Fruit fly (Drosophila melanogaster) S2 (cell line): ENCODE data around the gene kel.

ENCODE experiments used
- CG8478 ChIP-seq: fragments of >200 bp; optimal IDR thresholded peaks from 2 replicates; lab custom pipeline; 2018
- CTCF ChIP-seq, 2 experiments: fragments of >200 bp; optimal IDR thresholded peaks; 2 replicates each; lab custom pipeline; 2018

Gene kel

DNA sequence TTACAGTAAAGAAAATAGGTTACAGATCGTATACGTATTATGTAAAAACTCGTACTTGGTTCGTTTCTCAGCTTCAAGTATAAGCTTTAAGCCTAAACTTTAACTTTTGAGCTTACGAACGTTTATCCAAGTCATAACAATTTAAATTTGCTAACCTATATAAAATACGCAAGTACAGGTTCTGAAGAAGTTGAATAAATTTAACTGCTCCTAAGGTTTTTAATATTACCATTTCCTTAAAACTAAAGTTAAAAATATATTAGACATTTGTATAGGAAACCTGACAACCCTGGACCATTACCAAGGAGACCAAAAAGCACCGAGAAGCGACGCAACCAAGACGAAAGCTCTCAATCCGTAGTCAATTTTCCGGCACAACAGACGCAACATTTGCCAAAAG lies 18.2 kb downstream of the kel start, which contains the start of gene CG5758:
CG5758 (plus strand) TSS at position 353 of the 400 bp plus-strand sequence.
- TF ChIP-seq CG8478 (lab: Kevin White, UChicago) = no peak
- TF ChIP-seq CTCF (optimal IDR thresholded peaks at IDR 0.05; lab: Kevin White, UChicago) = no peak

DNA sequence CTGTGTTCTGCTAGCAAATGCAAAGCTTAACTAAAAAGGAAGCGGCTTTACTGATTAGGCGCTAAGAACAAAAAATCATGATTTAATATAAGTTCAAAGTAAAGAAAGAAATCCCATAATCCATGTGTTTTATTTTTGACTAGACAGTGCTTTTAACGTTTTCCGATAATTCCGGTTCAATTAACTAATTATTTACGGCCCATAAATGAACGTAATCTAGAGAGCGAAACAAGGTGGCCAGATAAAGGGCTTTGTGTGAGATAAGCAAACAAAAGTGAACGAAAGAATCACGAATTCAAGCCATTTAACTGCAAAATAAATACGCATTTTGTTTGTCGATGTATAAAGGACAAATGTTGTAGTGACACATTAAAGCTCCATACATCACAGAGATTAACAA lies 22.8 kb downstream of the kel start:
- no peak for TF ChIP-seq CG8478 (lab: Kevin White, UChicago)
- no peak for TF ChIP-seq CTCF (optimal IDR thresholded peaks at IDR 0.05; lab: Kevin White, UChicago)

DNA sequence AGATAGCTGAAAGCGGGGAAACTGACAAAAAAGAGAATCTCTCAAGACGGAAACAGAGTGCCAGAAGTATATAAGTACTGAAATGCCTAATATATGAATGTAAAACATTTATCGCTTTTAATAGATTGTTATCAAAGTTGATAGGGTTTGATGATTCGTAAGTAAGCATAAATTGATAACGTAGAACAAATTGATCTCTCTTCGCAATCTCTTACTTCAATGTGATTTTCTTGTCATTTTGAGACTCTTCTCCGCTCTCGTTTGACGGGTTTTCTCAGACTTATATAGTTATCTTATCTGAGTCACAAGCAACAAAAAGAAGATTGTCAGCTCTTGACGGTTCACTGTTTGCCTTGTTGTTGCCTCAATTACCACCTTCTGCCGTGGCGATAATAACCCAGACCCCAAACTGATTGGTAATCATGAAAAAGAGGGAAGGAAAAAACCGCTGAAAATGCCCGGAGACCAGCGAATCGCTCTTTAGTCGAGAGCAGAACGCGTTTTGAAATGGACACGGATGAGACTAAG lies 23.6 kb downstream of the kel start, which contains the start of gene CG15152:
CG15152 (plus strand) TSS at position 372 of the 528 bp plus-strand sequence.
- TF ChIP-seq CTCF (optimal IDR thresholded peaks at IDR 0.05; lab: Kevin White, UChicago) = no peak
- TF ChIP-seq CG8478 (lab: Kevin White, UChicago) = no peak

DNA sequence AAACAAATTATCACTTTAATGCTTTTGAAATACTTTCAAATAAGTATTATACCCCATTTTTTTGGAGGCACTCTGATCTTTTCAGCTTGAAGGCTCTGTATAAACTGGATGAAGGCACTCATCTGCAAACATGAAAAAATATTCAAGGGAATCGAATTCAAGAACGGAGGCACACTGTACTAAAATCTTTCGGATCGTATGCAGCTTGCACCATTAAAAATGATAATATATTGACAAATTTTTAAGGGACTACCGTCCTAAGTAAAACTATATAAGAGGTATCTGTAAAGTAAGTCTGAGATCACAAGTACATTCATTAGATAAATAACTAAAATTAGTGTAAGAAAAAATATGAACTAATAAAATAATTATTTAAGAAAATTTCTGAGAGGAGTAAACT lies 24.8 kb downstream of the kel start, which contains the start of gene CG44476:
CG44476 (minus strand) TSS at position 101 of the 400 bp plus-strand sequence.
- no peak for TF ChIP-seq CTCF (optimal IDR thresholded peaks at IDR 0.05; lab: Kevin White, UChicago)
- TF ChIP-seq CG8478 (lab: Kevin White, UChicago) = no peak

DNA sequence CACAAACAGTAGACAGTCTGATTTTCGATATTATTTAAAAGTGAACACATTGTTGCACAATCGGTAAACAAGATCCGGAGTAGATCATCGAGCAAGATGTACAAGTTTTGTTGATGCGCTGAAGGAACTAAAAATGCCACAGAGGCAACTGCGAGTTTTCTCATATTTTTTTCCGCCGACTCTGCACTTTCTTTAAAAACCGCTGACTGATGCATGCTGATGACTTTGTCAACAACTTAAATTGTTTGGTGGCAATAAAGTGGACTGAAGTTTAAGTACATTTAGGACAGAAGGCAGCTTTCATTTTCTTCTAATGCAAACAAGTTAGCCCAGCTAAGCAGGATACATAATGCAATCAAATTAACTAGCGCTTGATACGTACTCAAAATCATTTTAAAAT lies 25.4 kb downstream of the kel start:
- TF ChIP-seq CTCF (optimal IDR thresholded peaks at IDR 0.05; lab: Kevin White, UChicago) = no peak
- TF ChIP-seq CG8478 (lab: Kevin White, UChicago) = no peak

DNA sequence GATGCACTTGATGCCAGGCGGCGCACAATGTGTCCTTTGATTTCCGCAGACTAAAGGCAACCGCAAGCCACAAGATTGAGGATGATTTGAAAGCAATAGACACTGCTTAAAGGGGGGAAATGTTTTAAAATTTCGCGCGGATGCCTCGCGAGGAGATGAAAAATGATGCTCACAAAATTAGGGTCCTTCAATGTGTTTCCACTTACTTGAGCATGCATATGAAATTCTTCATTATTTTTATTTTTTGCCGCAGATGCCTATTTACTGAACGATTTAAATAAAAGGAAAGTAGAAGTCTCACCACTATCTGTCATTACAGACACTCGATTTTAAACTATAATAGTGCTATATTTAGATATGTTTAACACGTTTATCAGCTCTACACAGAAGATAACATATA lies 41.6 kb downstream of the kel start, which contains the start of gene Slc25A46b:
Slc25A46b (plus strand) TSS at position 301 of the 400 bp plus-strand sequence.
- TF ChIP-seq CTCF (optimal IDR thresholded peaks at IDR 0.05; lab: Kevin White, UChicago) = no peak
- TF ChIP-seq CG8478 (lab: Kevin White, UChicago) = no peak

DNA sequence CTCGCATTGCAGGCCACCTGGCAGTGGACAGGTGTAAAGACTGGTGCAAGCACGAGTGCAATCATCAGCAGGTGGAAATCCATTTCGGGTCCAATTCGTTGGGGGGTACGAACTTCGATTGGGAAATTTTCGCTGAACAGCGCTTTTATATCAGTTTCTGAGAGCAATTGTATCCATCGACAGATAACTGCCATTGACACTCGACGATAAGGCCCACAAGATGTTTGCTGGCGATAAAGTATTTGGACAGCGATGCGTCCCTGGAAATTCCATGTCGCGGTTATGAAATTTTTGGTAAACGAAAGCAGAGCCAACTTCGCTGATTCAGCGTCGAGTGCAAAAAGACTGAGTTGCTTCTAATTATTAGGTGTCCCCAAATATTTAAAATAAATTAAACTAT lies 45.7 kb downstream of the kel start, which contains the start of gene CG15153:
CG15153 (minus strand) TSS at position 101 of the 400 bp plus-strand sequence.
- TF ChIP-seq CTCF (optimal IDR thresholded peaks at IDR 0.05; lab: Kevin White, UChicago) = no peak

DNA sequence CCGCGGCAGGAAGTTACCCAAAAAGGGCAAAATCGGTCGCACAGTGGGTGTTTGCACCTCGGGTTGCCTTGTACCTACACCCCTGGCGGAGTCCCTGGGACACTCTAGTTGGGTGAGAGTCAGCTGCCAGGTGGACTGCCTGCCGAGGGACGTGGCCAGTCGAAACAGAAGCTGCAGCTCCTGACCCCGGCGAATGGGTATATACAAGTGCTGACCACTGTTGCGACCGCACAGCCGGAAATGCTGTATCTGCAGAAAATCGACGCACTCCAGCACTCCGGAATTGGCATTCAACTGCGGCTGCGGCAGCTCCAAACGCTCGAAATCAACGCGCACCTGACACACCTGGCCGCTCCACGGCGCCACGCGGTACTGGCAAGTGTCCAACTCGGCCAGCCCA lies 46.2 kb downstream of the kel start:
- TF ChIP-seq CG8478 (lab: Kevin White, UChicago) (no peak), CTCF (optimal IDR thresholded peaks at IDR 0.05; lab: Kevin White, UChicago) (no peak)

DNA sequence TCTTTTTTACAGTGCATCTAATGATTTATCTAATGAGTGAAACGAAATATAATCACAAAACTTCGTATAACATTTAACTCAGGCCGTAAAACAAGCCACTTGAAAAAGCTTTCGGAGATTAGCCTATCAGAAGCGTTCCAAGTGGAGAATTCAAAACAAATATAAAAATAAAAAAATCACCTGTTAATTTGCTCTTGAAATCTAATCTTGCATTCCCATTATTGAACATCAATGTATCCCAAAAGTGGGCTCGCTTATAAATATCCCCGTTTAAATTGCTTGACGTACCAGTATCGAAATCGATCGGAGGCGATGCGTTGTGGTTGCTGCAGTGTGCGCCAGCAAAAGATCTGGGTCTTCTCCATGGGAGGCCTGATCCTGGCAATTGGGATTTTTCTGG lies 53.9 kb downstream of the kel start, which contains the start of gene CG31741:
CG31741 (plus strand) TSS at position 301 of the 400 bp plus-strand sequence.
- TF ChIP-seq CTCF (optimal IDR thresholded peaks at IDR 0.05; lab: Kevin White, UChicago) (no peak), CG8478 (lab: Kevin White, UChicago) (no peak)

DNA sequence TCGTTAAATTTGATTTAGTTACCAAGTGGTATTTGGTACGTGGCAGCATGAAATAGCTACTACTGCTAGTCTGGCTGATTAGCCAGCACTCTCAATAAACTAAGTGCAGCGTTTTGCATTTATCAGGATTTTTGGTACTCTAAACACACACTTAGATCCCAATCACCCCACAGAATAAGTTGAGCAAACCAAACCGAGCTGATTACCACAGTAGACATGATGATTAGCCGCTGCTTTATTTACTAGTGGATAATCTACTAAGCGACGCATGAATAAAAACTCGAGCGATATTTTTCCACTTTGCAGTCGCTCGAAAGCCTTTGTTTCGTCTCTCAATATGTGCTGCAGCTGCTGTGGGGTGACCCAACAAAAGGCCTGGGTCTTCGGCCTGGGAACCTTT lies 56.6 kb downstream of the kel start, which contains the start of gene ninaD:
ninaD (plus strand) TSS at position 301 of the 400 bp plus-strand sequence.
- TF ChIP-seq CTCF (optimal IDR thresholded peaks at IDR 0.05; lab: Kevin White, UChicago) = no peak
- no peak for TF ChIP-seq CG8478 (lab: Kevin White, UChicago)
